Worm (Caenorhabditis elegans): ENCODE data around the gene pfn-2.

DNA sequence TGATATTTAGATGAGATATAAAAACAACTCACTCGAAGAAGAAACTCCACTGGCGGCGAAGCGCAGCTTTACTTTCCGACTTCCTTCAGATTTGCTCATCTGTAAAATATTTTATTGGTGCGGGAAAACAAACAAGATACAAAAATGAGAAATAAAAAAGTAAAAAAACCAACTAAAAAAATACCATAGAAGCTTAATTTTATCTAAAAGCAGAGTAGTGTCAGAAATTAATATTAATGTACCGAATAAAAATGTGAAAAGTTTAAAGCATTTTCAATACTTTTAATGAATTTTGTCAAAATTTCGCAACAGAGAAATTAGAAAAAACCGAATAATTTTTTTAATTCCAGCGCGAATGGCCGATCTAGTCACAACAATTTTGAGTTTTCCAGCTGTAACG is 30.6 kb downstream of the pfn-2 start, which contains the start of gene sto-2:
- TF ChIP-seq lin-15B (tag; optimal IDR thresholded peaks at IDR 0.05) (no peak), snpc-4 (tag; optimal IDR thresholded peaks at IDR 0.05) (no peak), mab-9 (GFP tag; IDR thresholded peaks at IDR 0.05) (no peak), isw-1 (GFP tag; IDR thresholded peaks at IDR 0.05) (no peak), dpl-1 (GFP tag; optimal IDR thresholded peaks at IDR 0.05) (no peak), mdl-1 (tag; optimal IDR thresholded peaks at IDR 0.05) (no peak), elt-3 (tag; optimal IDR thresholded peaks at IDR 0.05) (no peak), mep-1 (tag; optimal IDR thresholded peaks at IDR 0.05) (no peak), lin-35 (GFP tag; optimal IDR thresholded peaks at IDR 0.05) (no peak)
